Fruit fly (Drosophila melanogaster): ENCODE data around the gene ND-B14.5B.

ND-B14.5B gene

dm6 chr2L:3127813-3128212 is 17.8 kb downstream of the ND-B14.5B start:
- TF ChIP-seq ftz-f1 (GFP tag; optimal IDR thresholded peaks at IDR 0.05) (no peak), zen (tag; optimal IDR thresholded peaks at IDR 0.05) (no peak), Hr39 (optimal IDR thresholded peaks at IDR 0.05) (no peak), ind (GFP tag; optimal IDR thresholded peaks at IDR 0.05) (no peak), CG8388 (GFP tag; optimal IDR thresholded peaks at IDR 0.05) (peak; percentile 8), cg (GFP tag; optimal IDR thresholded peaks at IDR 0.05) (no peak), al (GFP tag; IDR thresholded peaks at IDR 0.05) (no peak), tup (GFP tag; optimal IDR thresholded peaks at IDR 0.05) (no peak), zfh2 (GFP tag; optimal IDR thresholded peaks at IDR 0.05) (no peak), Ssrp (tag; optimal IDR thresholded peaks at IDR 0.05) (peak; percentile 13), Opbp (GFP tag; IDR thresholded peaks at IDR 0.05; ENCODE audit: partially characterized antibody) (no peak), tna (GFP tag; IDR thresholded peaks at IDR 0.05; ENCODE audit: partially characterized antibody) (no peak), Jarid2 (GFP tag; optimal IDR thresholded peaks at IDR 0.05) (no peak), rib (GFP tag; IDR thresholded peaks at IDR 0.05) (no peak), CG2889 (GFP tag; IDR thresholded peaks at IDR 0.05) (no peak), vvl (GFP tag; IDR thresholded peaks at IDR 0.05) (0 out of 2 replicates have a peak, but pooled peaks have one; percentile 13), lab (GFP tag; optimal IDR thresholded peaks at IDR 0.05) (peak; percentile 5), insv (GFP tag; optimal IDR thresholded peaks at IDR 0.05) (no peak), CG13424 (tag; optimal IDR thresholded peaks at IDR 0.05) (peak; percentile 5), CG34376 (GFP tag; optimal IDR thresholded peaks at IDR 0.05) (no peak), exex (tag; optimal IDR thresholded peaks at IDR 0.05) (no peak), CG6854 (GFP tag; optimal IDR thresholded peaks at IDR 0.05) (no peak), ro (GFP tag; IDR thresholded peaks at IDR 0.05) (no peak), CG18764 (GFP tag; optimal IDR thresholded peaks at IDR 0.05) (no peak), Sox102F (GFP tag; optimal IDR thresholded peaks at IDR 0.05) (peak; percentile 28), CG4730 (GFP tag; IDR thresholded peaks at IDR 0.05) (no peak), Sin3A (optimal IDR thresholded peaks at IDR 0.05) (no peak), CG10979 (tag; optimal IDR thresholded peaks at IDR 0.05) (peak; percentile 46), phol (tag; optimal IDR thresholded peaks at IDR 0.05) (peak; percentile 26), tll (GFP tag; optimal IDR thresholded peaks at IDR 0.05) (no peak), ATbp (GFP tag; optimal IDR thresholded peaks at IDR 0.05) (no peak), toy (GFP tag; IDR thresholded peaks at IDR 0.05) (no peak), MTF-1 (GFP tag; optimal IDR thresholded peaks at IDR 0.05; ENCODE audit: borderline replicate concordance) (no peak), tap (tag; optimal IDR thresholded peaks at IDR 0.05) (peak; percentile 31), Hsf (GFP tag; optimal IDR thresholded peaks at IDR 0.05) (no peak), CG7839 (tag; optimal IDR thresholded peaks at IDR 0.05) (peak; percentile 8), Myb (GFP tag; optimal IDR thresholded peaks at IDR 0.05) (no peak), Blimp-1 (GFP tag; optimal IDR thresholded peaks at IDR 0.05) (peak; percentile 37), CG3163 (GFP tag; optimal IDR thresholded peaks at IDR 0.05) (no peak), Scr (GFP tag; IDR thresholded peaks at IDR 0.05; ENCODE audit: partially characterized antibody) (no peak), ash1 (GFP tag; optimal IDR thresholded peaks at IDR 0.05) (no peak), HLH4C (GFP tag; IDR thresholded peaks at IDR 0.05; ENCODE audit: partially characterized antibody) (no peak), gem (tag; optimal IDR thresholded peaks at IDR 0.05) (peak; percentile 53), CG1647 (GFP tag; optimal IDR thresholded peaks at IDR 0.05) (no peak), prd (optimal IDR thresholded peaks at IDR 0.05) (no peak), prd (GFP tag; IDR thresholded peaks at IDR 0.05) (peak; percentile 48; the same call in 1 of the 3 replicates), Xrp1 (GFP tag; IDR thresholded peaks at IDR 0.05) (0 out of 2 replicates have a peak, but pooled peaks have one; percentile 6), p53 (GFP tag; optimal IDR thresholded peaks at IDR 0.05) (no peak), wek (GFP tag; optimal IDR thresholded peaks at IDR 0.05) (no peak), CG4854 (GFP tag; optimal IDR thresholded peaks at IDR 0.05) (no peak), CG17359 (tag; optimal IDR thresholded peaks at IDR 0.05) (peak; percentile 10)

All from whole organism, embryonic.